Worm (Caenorhabditis elegans): ENCODE results near the gene F45G2.7.
A peak's percentile ranks its signal among the peaks of the same experiment; 100 is the strongest.

F45G2.7 gene

ce11 chrIII:13426036-13426435 lies 8.3 kb downstream of the F45G2.7 start, which contains the start of gene cope-1:
cope-1 (plus strand) TSS chrIII:13426264.
- TF ChIP-seq lsy-2 (tag; optimal IDR thresholded peaks at IDR 0.05) (peak in 1 of 2 experiments; percentile 65), lin-38 (GFP tag; IDR thresholded peaks at IDR 0.05) (peak; percentile 36), mes-2 (tag; optimal IDR thresholded peaks at IDR 0.05; ENCODE audit: poor library complexity, severe bottlenecking) (peak; percentile 43), dpl-1 (GFP tag; optimal IDR thresholded peaks at IDR 0.05) (peak; percentile 51), ztf-11 (tag; optimal IDR thresholded peaks at IDR 0.05) (no peak), mdl-1 (tag; optimal IDR thresholded peaks at IDR 0.05) (no peak)

ce11 chrIII:13423414-13423813 lies 10.9 kb downstream of the F45G2.7 start, which contains the start of gene exo-1:
exo-1 (plus strand) TSS chrIII:13423514.
- TF ChIP-seq nhr-76 (tag; optimal IDR thresholded peaks at IDR 0.05) (no peak), dmd-8 (GFP tag; IDR thresholded peaks at IDR 0.05) (no peak), nhr-28 (tag; optimal IDR thresholded peaks at IDR 0.05) (peak; percentile 82), vab-7 (GFP tag; IDR thresholded peaks at IDR 0.05) (peak; percentile 28; the same call in 1 of the 2 replicates), unc-39 (tag; optimal IDR thresholded peaks at IDR 0.05) (no peak), nhr-77 (tag; optimal IDR thresholded peaks at IDR 0.05) (peak; percentile 94), hlh-30 (tag; optimal IDR thresholded peaks at IDR 0.05; ENCODE audit: insufficient read depth) (peak; percentile 54), dpl-1 (GFP tag; optimal IDR thresholded peaks at IDR 0.05) (peak; percentile 86), nhr-10 (tag; optimal IDR thresholded peaks at IDR 0.05) (no peak), lin-39 (tag; optimal IDR thresholded peaks at IDR 0.05) (no peak), lin-38 (GFP tag; IDR thresholded peaks at IDR 0.05) (peak; percentile 94), ceh-44 (GFP tag; IDR thresholded peaks at IDR 0.05) (0 out of 2 replicates have a peak, but pooled peaks have one; percentile 29), lin-13 (GFP tag; optimal IDR thresholded peaks at IDR 0.05) (peak; percentile 25), nhr-6 (tag; optimal IDR thresholded peaks at IDR 0.05) (peak; percentile 74), mdl-1 (tag; optimal IDR thresholded peaks at IDR 0.05) (peak in 1 of 2 experiments; percentile 24), nhr-25 (tag; optimal IDR thresholded peaks at IDR 0.05; ENCODE audit: borderline replicate concordance, insufficient read depth) (no peak), nhr-11 (tag; optimal IDR thresholded peaks at IDR 0.05) (peak; percentile 51), daf-8 (GFP tag; IDR thresholded peaks at IDR 0.05) (no peak), lsy-2 (tag; optimal IDR thresholded peaks at IDR 0.05) (peak in 1 of 2 experiments; percentile 87), mep-1 (tag; optimal IDR thresholded peaks at IDR 0.05) (peak; percentile 80), pqm-1 (tag; optimal IDR thresholded peaks at IDR 0.05) (peak; percentile 52), D1046.2 (GFP tag; IDR thresholded peaks at IDR 0.05) (0 out of 2 replicates have a peak, but pooled peaks have one; percentile 20), hmg-1.1 (GFP tag; IDR thresholded peaks at IDR 0.05) (no peak), hif-1 (tag; optimal IDR thresholded peaks at IDR 0.05) (peak in 1 of 2 experiments; percentile 82), mes-2 (tag; optimal IDR thresholded peaks at IDR 0.05; ENCODE audit: poor library complexity, severe bottlenecking) (peak; percentile 96), unc-130 (GFP tag; optimal IDR thresholded peaks at IDR 0.05) (peak; percentile 87)

DNA sequence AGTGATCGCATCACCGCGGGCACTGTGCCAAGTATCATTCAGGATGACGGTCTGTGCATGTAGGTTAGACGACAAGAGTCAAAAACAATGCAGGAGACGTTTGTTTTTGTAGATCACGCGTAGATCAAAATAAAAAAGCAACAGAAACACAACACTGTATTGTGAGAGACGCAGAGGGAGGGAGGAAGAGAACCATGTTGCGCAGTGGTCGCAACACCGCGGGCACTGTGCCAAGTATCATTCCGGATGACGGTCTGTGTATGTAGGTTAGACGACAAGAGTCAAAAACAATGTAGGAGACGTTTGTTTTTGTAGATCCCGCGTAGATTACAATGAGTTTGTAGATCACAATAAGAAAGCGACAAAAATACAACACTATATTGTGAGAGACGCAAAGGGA lies 15.3 kb downstream of the F45G2.7 start:
- TF ChIP-seq lim-7 (GFP tag; IDR thresholded peaks at IDR 0.05), result no peak
- no peak for TF ChIP-seq daf-19 (GFP tag; conservative IDR thresholded peaks at IDR 0.05)
- TF ChIP-seq snpc-4 (tag; optimal IDR thresholded peaks at IDR 0.05), result no peak
- no peak for TF ChIP-seq tra-1 (GFP tag; IDR thresholded peaks at IDR 0.05)
- TF ChIP-seq php-3 (GFP tag; IDR thresholded peaks at IDR 0.05), result no peak
- TF ChIP-seq nhr-10 (tag; optimal IDR thresholded peaks at IDR 0.05), result no peak

ce11 chrIII:13411202-13411601 lies 23.1 kb downstream of the F45G2.7 start:
- TF ChIP-seq F26F4.8 (GFP tag; conservative IDR thresholded peaks at IDR 0.05), result 0 out of 2 replicates have a peak, but pooled peaks have one; percentile 31
- 0 out of 2 replicates have a peak, but pooled peaks have one; percentile 28 for TF ChIP-seq Y75B8A.6 (GFP tag; IDR thresholded peaks at IDR 0.05)
- TF ChIP-seq lin-13 (GFP tag; optimal IDR thresholded peaks at IDR 0.05), result peak; percentile 23
- peak; percentile 24; the same call in 1 of the 2 replicates for TF ChIP-seq Y48G9A.11 (GFP tag; IDR thresholded peaks at IDR 0.05)
- no peak for TF ChIP-seq nhr-102 (tag; optimal IDR thresholded peaks at IDR 0.05)
- TF ChIP-seq snpc-1.2 (GFP tag; IDR thresholded peaks at IDR 0.05), result 0 out of 2 replicates have a peak, but pooled peaks have one; percentile 33
- no peak for TF ChIP-seq ama-1 (optimal IDR thresholded peaks at IDR 0.05)
- TF ChIP-seq nhr-48 (tag; optimal IDR thresholded peaks at IDR 0.05), result peak; percentile 7
- TF ChIP-seq sdz-12 (GFP tag; optimal IDR thresholded peaks at IDR 0.05), result no peak
- TF ChIP-seq set-16 (GFP tag; IDR thresholded peaks at IDR 0.05), result no peak
- no peak for TF ChIP-seq daf-8 (GFP tag; IDR thresholded peaks at IDR 0.05)
- no peak for TF ChIP-seq F10B5.3 (tag; optimal IDR thresholded peaks at IDR 0.05)
- TF ChIP-seq mes-2 (tag; optimal IDR thresholded peaks at IDR 0.05; ENCODE audit: poor library complexity, severe bottlenecking), result peak; percentile 40
- 0 out of 2 replicates have a peak, but pooled peaks have one; percentile 30 for TF ChIP-seq T26A8.4 (GFP tag; IDR thresholded peaks at IDR 0.05)
- no peak for TF ChIP-seq nhr-111 (GFP tag; optimal IDR thresholded peaks at IDR 0.05)
- no peak for TF ChIP-seq R02D3.7 (tag; optimal IDR thresholded peaks at IDR 0.05)

All from whole organism, L4 larva.